Worm (Caenorhabditis elegans): ENCODE measurements around the gene F09G8.7.

- TF ChIP-seq unc-62 (GFP tag; optimal IDR thresholded peaks at IDR 0.05): no peak
- TF ChIP-seq lsy-2 (tag; optimal IDR thresholded peaks at IDR 0.05): no peak
Measured at ce11 chrIII:8227511-8227910, 40.6 kb downstream of the F09G8.7 start, which contains the start of gene fbxl-1.

All from whole organism, mixed stage, embryonic.